Worm (Caenorhabditis elegans) whole organism, L3 larva: Measurements from ENCODE around the gene F21H7.5.

Experiments used
- R02D3.7 ChIP-seq: fragments of 150-350 bp; optimal IDR thresholded peaks from 2 replicates; lab custom pipeline; 2014; ENCODE audit warnings: missing biosample characterization, missing genetic modification characterization
- ZK546.5 ChIP-seq: sonication (generic microtip); optimal IDR thresholded peaks from 2 replicates; lab custom pipeline; 2017; ENCODE audit warnings: missing biosample characterization, missing genetic modification characterization
- ama-1 ChIP-seq: fragments of 150-350 bp; optimal IDR thresholded peaks from 2 replicates; lab custom pipeline; 2018
- ceh-28 ChIP-seq: fragments of 150-350 bp; optimal IDR thresholded peaks from 2 replicates; lab custom pipeline; 2014; ENCODE audit warnings: missing biosample characterization, missing genetic modification reagents, missing genetic modification characterization
- ceh-82 ChIP-seq: fragments of 150-350 bp; optimal IDR thresholded peaks from 2 replicates; lab custom pipeline; 2014; ENCODE audit warnings: missing biosample characterization, missing genetic modification characterization
- ceh-9 ChIP-seq: sonication (generic microtip); optimal IDR thresholded peaks from 2 replicates; lab custom pipeline; 2018; ENCODE audit warnings: missing biosample characterization, missing genetic modification characterization
- egl-27 ChIP-seq: sonication (generic microtip); optimal IDR thresholded peaks from 4 replicates; lab custom pipeline; 2017; ENCODE audit warnings: missing biosample characterization, missing genetic modification reagents, missing genetic modification characterization
- egl-5 ChIP-seq: fragments of 150-350 bp; optimal IDR thresholded peaks from 2 replicates; lab custom pipeline; 2017; ENCODE audit warnings: missing biosample characterization, missing genetic modification reagents, missing genetic modification characterization, inconsistent platforms
- elt-2 ChIP-seq: sonication (generic microtip); optimal IDR thresholded peaks from 2 replicates; lab custom pipeline; 2016; ENCODE audit warnings: missing genetic modification reagents, mild to moderate bottlenecking, missing genetic modification characterization, missing compliant biosample characterization
- elt-3 ChIP-seq, 3 experiments: fragments of 150-350 bp in 1 of 3; sonication (generic microtip) in 2 of 3; optimal IDR thresholded peaks; 2 replicates in 2 of 3; 4 replicates in 1 of 3; lab custom pipeline; 2014 to 2017; ENCODE audit warnings: missing biosample characterization in 3 of 3, missing genetic modification characterization in 3 of 3
- eor-1 ChIP-seq, 2 experiments: fragments of 150-350 bp; optimal IDR thresholded peaks; 2 replicates each; lab custom pipeline; 2014 to 2018; ENCODE audit warnings: missing biosample characterization in 2 of 2, missing genetic modification characterization in 2 of 2
- fkh-10 ChIP-seq: sonication (generic microtip); optimal IDR thresholded peaks from 2 replicates; lab custom pipeline; 2017; ENCODE audit warnings: missing biosample characterization, missing genetic modification reagents, missing genetic modification characterization
- fkh-2 ChIP-seq: fragments of 150-350 bp; optimal IDR thresholded peaks from 2 replicates; lab custom pipeline; 2014; ENCODE audit warnings: missing biosample characterization, missing genetic modification reagents, missing genetic modification characterization
- hmg-11 ChIP-seq: sonication (generic microtip); optimal IDR thresholded peaks from 2 replicates; lab custom pipeline; 2016; ENCODE audit warnings: missing genetic modification characterization, missing compliant biosample characterization
- lin-15B ChIP-seq: fragments of 150-350 bp; optimal IDR thresholded peaks from 2 replicates; lab custom pipeline; 2014; ENCODE audit warnings: missing biosample characterization, missing genetic modification characterization
- lsy-12 ChIP-seq: sonication (generic microtip); optimal IDR thresholded peaks from 2 replicates; lab custom pipeline; 2016; ENCODE audit warnings: mild to moderate bottlenecking, missing genetic modification characterization, missing compliant biosample characterization
- mdl-1 ChIP-seq: fragments of 150-350 bp; optimal IDR thresholded peaks from 2 replicates; lab custom pipeline; 2014; ENCODE audit warnings: missing biosample characterization, missing genetic modification characterization
- mml-1 ChIP-seq: fragments of 150-350 bp; sonication (generic microtip); optimal IDR thresholded peaks from 3 replicates; lab custom pipeline; 2014; ENCODE audit warnings: missing biosample characterization, missing genetic modification characterization
- nfya-1 ChIP-seq: sonication (generic microtip); optimal IDR thresholded peaks from 2 replicates; lab custom pipeline; 2017; ENCODE audit warnings: missing genetic modification characterization, mild to moderate bottlenecking, missing compliant biosample characterization, antibody characterized with exemption, moderate library complexity; ENCODE audit not compliant: insufficient read depth
- nhr-12 ChIP-seq: fragments of 150-350 bp; optimal IDR thresholded peaks from 2 replicates; lab custom pipeline; 2014; ENCODE audit warnings: missing biosample characterization, missing genetic modification characterization
- nhr-237 ChIP-seq: fragments of 150-350 bp; optimal IDR thresholded peaks from 2 replicates; lab custom pipeline; 2014; ENCODE audit warnings: missing biosample characterization, missing genetic modification characterization
- nhr-25 ChIP-seq: sonication (generic microtip); optimal IDR thresholded peaks from 2 replicates; lab custom pipeline; 2017; ENCODE audit warnings: missing biosample characterization, missing genetic modification characterization
- nhr-28 ChIP-seq: fragments of 150-350 bp; optimal IDR thresholded peaks from 2 replicates; lab custom pipeline; 2014; ENCODE audit warnings: missing biosample characterization, missing genetic modification characterization
- nhr-43 ChIP-seq: sonication (generic microtip); optimal IDR thresholded peaks from 2 replicates; lab custom pipeline; 2016; ENCODE audit warnings: mild to moderate bottlenecking, missing genetic modification characterization, missing compliant biosample characterization; ENCODE audit not compliant: poor library complexity, severe bottlenecking
- nhr-67 ChIP-seq: fragments of 150-350 bp; optimal IDR thresholded peaks from 2 replicates; lab custom pipeline; 2014; ENCODE audit warnings: missing biosample characterization, missing genetic modification characterization
- nhr-76 ChIP-seq: fragments of 150-350 bp; sonication (generic microtip); optimal IDR thresholded peaks from 5 replicates; lab custom pipeline; 2014; ENCODE audit warnings: missing biosample characterization, missing genetic modification characterization
- nhr-77 ChIP-seq: fragments of 150-350 bp; optimal IDR thresholded peaks from 2 replicates; lab custom pipeline; 2014; ENCODE audit warnings: missing biosample characterization, missing genetic modification characterization
- pha-4 ChIP-seq: fragments of 150-350 bp; optimal IDR thresholded peaks from 2 replicates; lab custom pipeline; 2014; ENCODE audit warnings: missing biosample characterization, missing genetic modification reagents, missing genetic modification characterization
- sea-2 ChIP-seq: fragments of 150-350 bp; sonication (generic microtip); optimal IDR thresholded peaks from 4 replicates; lab custom pipeline; 2014; ENCODE audit warnings: missing biosample characterization, missing genetic modification reagents, missing genetic modification characterization
- snpc-4 ChIP-seq: fragments of 150-350 bp; optimal IDR thresholded peaks from 2 replicates; lab custom pipeline; 2014; ENCODE audit warnings: missing biosample characterization, missing genetic modification characterization
- tbx-2 ChIP-seq: sonication (generic microtip); optimal IDR thresholded peaks from 2 replicates; lab custom pipeline; 2016; ENCODE audit warnings: mild to moderate bottlenecking, missing genetic modification characterization, missing compliant biosample characterization
- unc-62 ChIP-seq: fragments of 150-350 bp; sonication (generic microtip); optimal IDR thresholded peaks from 4 replicates; lab custom pipeline; 2014; ENCODE audit warnings: missing biosample characterization, missing genetic modification reagents, missing genetic modification characterization
- zag-1 ChIP-seq: fragments of 150-350 bp; optimal IDR thresholded peaks from 2 replicates; lab custom pipeline; 2014; ENCODE audit warnings: missing biosample characterization, missing genetic modification characterization
- ztf-11 ChIP-seq: fragments of 150-350 bp; optimal IDR thresholded peaks from 2 replicates; lab custom pipeline; 2014; ENCODE audit warnings: missing biosample characterization, missing genetic modification characterization
- ztf-4 ChIP-seq: fragments of 150-350 bp; optimal IDR thresholded peaks from 2 replicates; lab custom pipeline; 2014; ENCODE audit warnings: missing biosample characterization, missing genetic modification characterization

Gene F21H7.5

ce11 chrV:16256395-16256794, 19.1 kb downstream of the F21H7.5 start, which contains the start of gene bgnt-1.3:
bgnt-1.3 (minus strand) TSS chrV:16256495.
- TF ChIP-seq ceh-82 (no peak), nhr-43 (tag; lab: Kevin White, UChicago) (no peak), nhr-25 (tag; lab: Kevin White, UChicago) (no peak), zag-1 (tag; lab: Kevin White, UChicago) (no peak), nhr-76 (tag; lab: Kevin White, UChicago) (no peak), nhr-12 (tag; lab: Kevin White, UChicago) (no peak), nhr-67 (tag; lab: Kevin White, UChicago) (no peak), mdl-1 (tag; lab: Kevin White, UChicago) (no peak), eor-1 (tag; optimal IDR thresholded peaks at IDR 0.05; lab: Kevin White, UChicago) (no peak), R02D3.7 (no peak), fkh-10 (GFP tag; lab: Kevin White, UChicago) (no peak), lsy-12 (tag; lab: Kevin White, UChicago) (no peak), lin-15B (tag; lab: Kevin White, UChicago) (no peak), ceh-28 (tag; lab: Kevin White, UChicago) (no peak), nhr-77 (tag; lab: Kevin White, UChicago) (no peak), elt-3 (tag; optimal IDR thresholded peaks at IDR 0.05; lab: Kevin White, UChicago) (no peak)
- TF ChIP-seq, all 47 proteins: peak for 0

- TF ChIP-seq pha-4 = no peak
- TF ChIP-seq elt-2 (tag; lab: Kevin White, UChicago) = no peak
- no peak for TF ChIP-seq nhr-25 (tag; lab: Kevin White, UChicago)
- TF ChIP-seq hmg-11 (tag; lab: Kevin White, UChicago) = no peak
- TF ChIP-seq lin-15B (tag; lab: Kevin White, UChicago) = no peak
- TF ChIP-seq nhr-237 (tag; lab: Kevin White, UChicago) = no peak
- no peak for TF ChIP-seq ztf-4 (tag; lab: Kevin White, UChicago)
- TF ChIP-seq nhr-67 (tag; lab: Kevin White, UChicago) = no peak
- no peak for TF ChIP-seq ama-1 (lab: Kevin White, UChicago)
- no peak for TF ChIP-seq lsy-12 (tag; lab: Kevin White, UChicago)
- no peak for TF ChIP-seq unc-62 (GFP tag; lab: Kevin White, UChicago)
- no peak for TF ChIP-seq egl-5 (tag; lab: Kevin White, UChicago)
Observed at ce11 chrV:16258142-16258541, 20.8 kb downstream of the F21H7.5 start, which contains the start of gene nhr-218. nhr-218 (plus strand) TSS chrV:16258442.

- TF ChIP-seq egl-5 (tag; lab: Kevin White, UChicago) = no peak
- TF ChIP-seq eor-1 (tag; optimal IDR thresholded peaks at IDR 0.05; lab: Kevin White, UChicago) = no peak
- no peak for TF ChIP-seq nhr-28 (tag; lab: Kevin White, UChicago)
- no peak for TF ChIP-seq mdl-1 (tag; lab: Kevin White, UChicago)
- no peak for TF ChIP-seq egl-27 (tag; lab: Kevin White, UChicago)
- no peak for TF ChIP-seq ceh-9
- TF ChIP-seq ztf-11 (tag; lab: Kevin White, UChicago) = no peak
- no peak for TF ChIP-seq tbx-2 (tag; lab: Kevin White, UChicago)
- TF ChIP-seq fkh-2 (tag; lab: Kevin White, UChicago) = no peak
- TF ChIP-seq nfya-1 (tag; lab: Kevin White, UChicago) = no peak
- TF ChIP-seq nhr-25 (tag; lab: Kevin White, UChicago) = no peak
- no peak for TF ChIP-seq sea-2
Observed at ce11 chrV:16259684-16260083, 22.4 kb downstream of the F21H7.5 start, which contains the start of gene nhr-127. nhr-127 (plus strand) TSS chrV:16259984.

ce11 chrV:16266514-16266913, 29.2 kb downstream of the F21H7.5 start, which contains the start of gene T13F3.4:
T13F3.4 (minus strand) TSS chrV:16266614.
- TF ChIP-seq nhr-76 (tag; lab: Kevin White, UChicago) = no peak
- TF ChIP-seq nhr-25 (tag; lab: Kevin White, UChicago) = no peak
- no peak for TF ChIP-seq mml-1 (tag; lab: Kevin White, UChicago)
- no peak for TF ChIP-seq nhr-12 (tag; lab: Kevin White, UChicago)
- no peak for TF ChIP-seq unc-62 (GFP tag; lab: Kevin White, UChicago)
- TF ChIP-seq elt-3 (tag; optimal IDR thresholded peaks at IDR 0.05; lab: Kevin White, UChicago) = no peak
- no peak for TF ChIP-seq snpc-4 (tag; lab: Kevin White, UChicago)
- no peak for TF ChIP-seq ceh-28 (tag; lab: Kevin White, UChicago)
- TF ChIP-seq elt-2 (tag; lab: Kevin White, UChicago) = no peak
- no peak for TF ChIP-seq lin-15B (tag; lab: Kevin White, UChicago)
- TF ChIP-seq nhr-67 (tag; lab: Kevin White, UChicago) = no peak
- TF ChIP-seq ZK546.5 = no peak
- TF ChIP-seq ceh-82 = no peak
- TF ChIP-seq ztf-11 (tag; lab: Kevin White, UChicago) = no peak
- TF ChIP-seq nhr-28 (tag; lab: Kevin White, UChicago) = no peak
- TF ChIP-seq fkh-10 (GFP tag; lab: Kevin White, UChicago) = no peak
- TF ChIP-seq ceh-9 = no peak
